Worm (Caenorhabditis elegans) whole organism, young adult: ENCODE data around the gene chil-23.

Experiments
- dox-1 ChIP-seq: fragments of 200-800 bp; sonication (Bioruptor generic); IDR thresholded peaks from 2 replicates; pipeline ENCODE4 v1.3.6; 2022; ENCODE audit warnings: missing genetic modification reagents, missing genetic modification characterization, missing compliant biosample characterization
- egl-18 ChIP-seq: fragments of 200-800 bp; sonication (Bioruptor generic); IDR thresholded peaks from 2 replicates; pipeline ENCODE4 v1.3.6; 2022; ENCODE audit warnings: missing genetic modification reagents, missing genetic modification characterization, missing compliant biosample characterization
- madf-10 ChIP-seq: sonication (generic microtip); optimal IDR thresholded peaks from 2 replicates; lab custom pipeline; 2016; ENCODE audit warnings: mild to moderate bottlenecking, missing genetic modification characterization, missing compliant biosample characterization
- pha-4 ChIP-seq: fragments of 150-350 bp; sonication (generic microtip); optimal IDR thresholded peaks from 2 replicates; lab custom pipeline; 2014; ENCODE audit warnings: missing biosample characterization, missing genetic modification reagents, missing genetic modification characterization
- rpc-1 ChIP-seq, 2 experiments: fragments of 150-350 bp in 1 of 2; sonication (generic microtip) in 1 of 2; optimal IDR thresholded peaks; 2 replicates each; lab custom pipeline; 2014 to 2018; ENCODE audit warnings: missing biosample characterization in 1 of 2, missing genetic modification characterization in 1 of 2, missing genetic modification reagents in 1 of 2, missing genotype in 1 of 2
- sea-2 ChIP-seq: fragments of 200-800 bp; sonication (Bioruptor generic); IDR thresholded peaks from 2 replicates; pipeline ENCODE4 v1.3.6; 2022; ENCODE audit warnings: missing genetic modification characterization, missing compliant biosample characterization
- unc-62 ChIP-seq: fragments of 150-350 bp; optimal IDR thresholded peaks from 2 replicates; lab custom pipeline; 2014; ENCODE audit warnings: missing biosample characterization, missing genetic modification reagents, missing genetic modification characterization
- ztf-3 ChIP-seq: fragments of 200-800 bp; sonication (Bioruptor generic); optimal IDR thresholded peaks from 2 replicates; lab custom pipeline; 2018; ENCODE audit warnings: mild to moderate bottlenecking, missing genetic modification characterization, missing compliant biosample characterization

DNA sequence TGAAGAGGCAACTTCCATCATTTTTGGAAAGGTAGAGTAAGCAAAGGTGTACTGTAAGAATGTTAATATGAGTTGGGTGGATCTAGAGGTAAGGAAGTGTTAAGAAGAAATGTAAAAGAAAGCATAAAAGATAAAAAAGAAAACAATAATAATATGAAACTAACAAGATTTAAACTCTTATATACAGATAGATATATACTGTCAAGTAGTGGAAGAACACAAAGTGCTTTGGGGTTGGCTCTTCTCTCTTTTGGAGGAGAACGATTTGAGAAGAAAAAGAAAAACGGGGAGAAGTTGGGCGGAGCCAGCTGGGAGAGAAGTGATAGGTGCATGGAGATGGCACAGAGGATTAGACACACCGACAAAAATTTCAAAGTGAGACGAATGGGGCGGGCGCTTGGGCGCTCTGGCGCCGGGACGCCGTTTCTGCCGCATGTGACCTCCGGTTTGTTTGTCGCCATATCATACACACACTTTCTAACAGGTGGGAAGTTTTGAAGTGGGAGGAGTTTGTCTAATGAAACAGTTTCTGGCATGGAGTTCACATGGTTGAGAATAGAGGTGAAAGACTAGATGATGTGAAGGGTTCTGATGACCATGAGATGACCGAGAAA is 19.0 kb upstream of the chil-23 start, which contains the start of gene T19H5.4:
- TF ChIP-seq dox-1 (GFP tag; lab: Robert Waterston, UW) (peak; percentile 44; the same call in 1 of the 2 replicates), rpc-1 (optimal IDR thresholded peaks at IDR 0.05; lab: Kevin White, UChicago) (no peak), rpc-1 (tag; optimal IDR thresholded peaks at IDR 0.05; lab: Kevin White, UChicago) (no peak), pha-4 (tag; lab: Kevin White, UChicago) (no peak), unc-62 (GFP tag; lab: Kevin White, UChicago) (no peak), egl-18 (GFP tag; lab: Robert Waterston, UW) (no peak), madf-10 (peak; percentile 14), sea-2 (GFP tag; lab: Robert Waterston, UW) (0 out of 2 replicates have a peak, but pooled peaks have one; percentile 30), ztf-3 (GFP tag; lab: Kevin White, UChicago) (no peak)
